Fruit fly (Drosophila melanogaster): ENCODE results near the gene Mur18B.

The Mur18B gene

DNA sequence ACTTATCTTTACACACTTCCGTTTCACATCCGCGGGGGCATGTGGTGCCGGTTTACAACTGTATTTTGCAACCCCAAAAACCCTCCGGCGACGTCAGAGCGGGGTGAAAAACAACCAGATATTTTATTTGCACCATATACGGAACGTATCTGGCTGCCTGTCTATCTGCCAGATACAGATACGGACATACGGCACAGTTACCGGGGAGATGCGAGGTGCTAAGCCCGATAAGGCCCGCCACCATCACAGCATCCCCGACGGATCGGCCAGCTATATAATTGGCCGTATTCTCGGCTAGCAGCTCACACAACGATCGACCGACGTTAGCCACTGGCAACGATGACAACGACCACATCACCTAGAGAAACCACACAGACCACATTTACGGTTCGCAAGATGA lies at the start of gene Mur18B:
TSS of gene Mur18B (plus strand) at position 301 of the 400 bp plus-strand sequence.
- TF ChIP-seq Fer1 (GFP tag; optimal IDR thresholded peaks at IDR 0.05) (no peak), Dip3 (GFP tag; optimal IDR thresholded peaks at IDR 0.05) (no peak), GATAe (GFP tag; conservative IDR thresholded peaks at IDR 0.05) (no peak), Med (GFP tag) (peak; percentile 15)

DNA sequence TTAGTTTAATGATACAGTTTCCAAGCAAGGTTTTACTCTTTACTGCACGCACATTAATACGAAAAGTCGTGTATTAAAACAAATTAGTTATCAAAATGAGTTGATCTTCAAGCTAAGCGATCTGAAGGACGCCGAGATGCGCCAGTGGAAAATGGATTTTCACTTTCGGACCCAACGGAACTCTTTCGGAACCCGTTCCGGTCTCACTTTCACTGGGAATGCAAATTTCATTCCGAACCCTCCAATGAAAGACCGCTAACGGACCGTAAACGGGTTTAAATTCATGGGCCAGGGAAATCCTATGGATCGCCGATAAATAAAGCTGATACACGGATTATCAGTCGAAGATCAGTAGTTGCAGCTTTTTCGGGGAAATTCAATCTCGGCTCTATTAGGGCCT lies 49.6 kb upstream of the Mur18B start:
- TF ChIP-seq Abd-B (GFP tag; optimal IDR thresholded peaks at IDR 0.05): no peak
- no peak for TF ChIP-seq CG18599 (GFP tag; optimal IDR thresholded peaks at IDR 0.05)
- TF ChIP-seq CG30403 (GFP tag; optimal IDR thresholded peaks at IDR 0.05): no peak
- TF ChIP-seq CG30431 (GFP tag; optimal IDR thresholded peaks at IDR 0.05): no peak
- no peak for TF ChIP-seq CG7928 (GFP tag; optimal IDR thresholded peaks at IDR 0.05)
- TF ChIP-seq CG4854 (GFP tag; optimal IDR thresholded peaks at IDR 0.05): no peak
- no peak for TF ChIP-seq CG4360 (GFP tag; IDR thresholded peaks at IDR 0.05)
- peak; percentile 13 for TF ChIP-seq grn (GFP tag; optimal IDR thresholded peaks at IDR 0.05)
- no peak for TF ChIP-seq CG11695 (GFP tag; IDR thresholded peaks at IDR 0.05)
- peak; percentile 93 for TF ChIP-seq Blimp-1 (GFP tag; optimal IDR thresholded peaks at IDR 0.05)
- TF ChIP-seq stc (GFP tag; IDR thresholded peaks at IDR 0.05): no peak
- no peak for TF ChIP-seq Aef1 (GFP tag; IDR thresholded peaks at IDR 0.05)
- TF ChIP-seq gcm2 (GFP tag; optimal IDR thresholded peaks at IDR 0.05): no peak
- no peak for TF ChIP-seq scrt (GFP tag; optimal IDR thresholded peaks at IDR 0.05)
- 0 out of 3 replicates have a peak, but pooled peaks have one; percentile 22 for TF ChIP-seq CG6791 (GFP tag; IDR thresholded peaks at IDR 0.05; ENCODE audit: partially characterized antibody)
- no peak for TF ChIP-seq run (tag; optimal IDR thresholded peaks at IDR 0.05)
- no peak for TF ChIP-seq CG7987 (GFP tag; optimal IDR thresholded peaks at IDR 0.05)
- no peak for TF ChIP-seq Hmx (GFP tag; optimal IDR thresholded peaks at IDR 0.05)
- TF ChIP-seq CG13123 (GFP tag; optimal IDR thresholded peaks at IDR 0.05): no peak
- TF ChIP-seq CG13775 (GFP tag; optimal IDR thresholded peaks at IDR 0.05): no peak
- TF ChIP-seq CG6765 (GFP tag; optimal IDR thresholded peaks at IDR 0.05): no peak
- TF ChIP-seq oc (tag; optimal IDR thresholded peaks at IDR 0.05): peak; percentile 41
- peak; percentile 45 for TF ChIP-seq sens (GFP tag)

DNA sequence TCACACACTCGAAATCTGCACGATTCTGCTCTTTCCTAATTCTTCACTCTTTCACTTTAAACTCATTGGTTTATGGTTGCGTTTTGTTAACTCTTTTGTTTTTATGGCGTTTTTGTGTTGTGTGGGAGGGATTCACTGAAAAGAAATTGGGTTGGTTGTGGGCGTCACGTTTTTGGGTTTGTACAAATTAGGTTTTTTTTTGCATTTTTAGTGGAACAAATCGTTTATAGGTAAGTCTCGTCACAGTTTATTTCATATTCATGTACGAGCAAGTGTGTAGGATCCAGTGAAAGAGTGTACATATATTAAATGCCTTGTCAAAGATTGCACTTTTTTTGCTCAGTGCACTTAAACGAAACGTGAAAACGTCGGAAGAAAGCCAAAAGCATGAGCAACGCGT lies 48.3 kb upstream of the Mur18B start:
- TF ChIP-seq CG6689 (GFP tag; IDR thresholded peaks at IDR 0.05) (no peak; the same call in 1 of the 2 replicates), Awh (GFP tag; IDR thresholded peaks at IDR 0.05) (no peak), Hr3 (GFP tag; optimal IDR thresholded peaks at IDR 0.05) (peak; percentile 28), CG8281 (tag; optimal IDR thresholded peaks at IDR 0.05) (no peak), HHEX (GFP tag; optimal IDR thresholded peaks at IDR 0.05) (peak; percentile 23), bcd (GFP tag; optimal IDR thresholded peaks at IDR 0.05) (peak; percentile 44), CG3163 (GFP tag; optimal IDR thresholded peaks at IDR 0.05) (peak; percentile 10), ci (GFP tag; IDR thresholded peaks at IDR 0.05) (no peak), zf30C (GFP tag; optimal IDR thresholded peaks at IDR 0.05) (peak; percentile 2), CG4707 (GFP tag; optimal IDR thresholded peaks at IDR 0.05) (no peak), fru (optimal IDR thresholded peaks at IDR 0.05) (no peak), Xbp1 (GFP tag; optimal IDR thresholded peaks at IDR 0.05) (peak; percentile 42), CG5180 (GFP tag; optimal IDR thresholded peaks at IDR 0.05) (peak; percentile 13), nmo (GFP tag; optimal IDR thresholded peaks at IDR 0.05) (peak; percentile 14), Sox100B (GFP tag; optimal IDR thresholded peaks at IDR 0.05) (peak; percentile 20), crp (GFP tag; optimal IDR thresholded peaks at IDR 0.05) (no peak), Aef1 (GFP tag; IDR thresholded peaks at IDR 0.05) (0 out of 3 replicates have a peak, but pooled peaks have one; percentile 17), CG4424 (GFP tag; optimal IDR thresholded peaks at IDR 0.05) (peak; percentile 27), CG3281 (GFP tag; optimal IDR thresholded peaks at IDR 0.05) (peak; percentile 15), Hr51 (GFP tag; optimal IDR thresholded peaks at IDR 0.05) (peak in 1 of 2 experiments; percentile 55), zfh2 (GFP tag; optimal IDR thresholded peaks at IDR 0.05) (peak; percentile 6), row (GFP tag; IDR thresholded peaks at IDR 0.05) (0 out of 3 replicates have a peak, but pooled peaks have one; percentile 32), ken (GFP tag; IDR thresholded peaks at IDR 0.05) (0 out of 3 replicates have a peak, but pooled peaks have one; percentile 30), wor (GFP tag; IDR thresholded peaks at IDR 0.05) (no peak)
